Worm (Caenorhabditis elegans) whole organism, late embryonic: Measurements from ENCODE around the gene lips-6.
A peak's percentile ranks its signal among the peaks of the same experiment; 100 is the strongest.

Experiments used
- C38D4.7 ChIP-seq: fragments of 200-800 bp; sonication (Bioruptor generic); optimal IDR thresholded peaks from 2 replicates; lab custom pipeline; 2018; ENCODE audit warnings: mild to moderate bottlenecking, missing genetic modification characterization, moderate library complexity, missing compliant biosample characterization
- F13H6.1 ChIP-seq: sonication (generic microtip); optimal IDR thresholded peaks from 2 replicates; lab custom pipeline; 2016; ENCODE audit warnings: missing genetic modification characterization, missing compliant biosample characterization
- K02D7.2 ChIP-seq: sonication (generic microtip); optimal IDR thresholded peaks from 2 replicates; lab custom pipeline; 2017; ENCODE audit warnings: mild to moderate bottlenecking, missing genetic modification characterization, missing compliant biosample characterization
- T23F11.4 ChIP-seq: fragments of 200-800 bp; sonication (Bioruptor generic); optimal IDR thresholded peaks from 2 replicates; lab custom pipeline; 2018; ENCODE audit warnings: mild to moderate bottlenecking, missing genetic modification characterization, missing compliant biosample characterization
- Y22D7AL.16 ChIP-seq: sonication (generic microtip); optimal IDR thresholded peaks from 2 replicates; lab custom pipeline; 2016; ENCODE audit warnings: missing genetic modification characterization, missing compliant biosample characterization
- ahr-1 ChIP-seq: sonication (generic microtip); optimal IDR thresholded peaks from 2 replicates; lab custom pipeline; 2016; ENCODE audit warnings: missing genetic modification characterization, missing compliant biosample characterization
- ama-1 ChIP-seq: fragments of 150-350 bp; optimal IDR thresholded peaks from 2 replicates; lab custom pipeline; 2014
- ceh-14 ChIP-seq: sonication (generic microtip); optimal IDR thresholded peaks from 2 replicates; lab custom pipeline; 2016; ENCODE audit warnings: missing genotype, missing genetic modification characterization, missing compliant biosample characterization
- ceh-18 ChIP-seq: sonication (generic microtip); optimal IDR thresholded peaks from 2 replicates; lab custom pipeline; 2016; ENCODE audit warnings: missing genetic modification characterization, missing compliant biosample characterization
- ceh-22 ChIP-seq: sonication (generic microtip); optimal IDR thresholded peaks from 2 replicates; lab custom pipeline; 2017; ENCODE audit warnings: missing biosample characterization, missing genetic modification characterization
- ceh-24 ChIP-seq: sonication (generic microtip); optimal IDR thresholded peaks from 2 replicates; lab custom pipeline; 2016; ENCODE audit warnings: mild to moderate bottlenecking, missing genetic modification characterization, missing compliant biosample characterization
- ceh-31 ChIP-seq: sonication (generic microtip); optimal IDR thresholded peaks from 2 replicates; lab custom pipeline; 2016; ENCODE audit warnings: missing genetic modification characterization, missing compliant biosample characterization
- ceh-34 ChIP-seq: sonication (generic microtip); optimal IDR thresholded peaks from 2 replicates; lab custom pipeline; 2016; ENCODE audit warnings: mild to moderate bottlenecking, missing genetic modification characterization, missing compliant biosample characterization
- ceh-45 ChIP-seq: fragments of 200-800 bp; sonication (Bioruptor generic); IDR thresholded peaks from 2 replicates; pipeline ENCODE4 v1.3.6; 2022; ENCODE audit warnings: missing genetic modification reagents, missing genetic modification characterization, missing compliant biosample characterization
- ceh-9 ChIP-seq: sonication (generic microtip); optimal IDR thresholded peaks from 2 replicates; lab custom pipeline; 2016; ENCODE audit warnings: mild to moderate bottlenecking, missing genetic modification characterization, inconsistent platforms, missing compliant biosample characterization
- dmd-4 ChIP-seq: sonication (generic microtip); optimal IDR thresholded peaks from 2 replicates; lab custom pipeline; 2016; ENCODE audit warnings: borderline replicate concordance, missing genetic modification characterization, missing compliant biosample characterization
- dve-1 ChIP-seq: sonication (generic microtip); optimal IDR thresholded peaks from 2 replicates; lab custom pipeline; 2017; ENCODE audit warnings: antibody characterized with exemption, mild to moderate bottlenecking, missing genetic modification characterization, missing compliant biosample characterization
- elt-2 ChIP-seq: sonication (generic microtip); optimal IDR thresholded peaks from 2 replicates; lab custom pipeline; 2016; ENCODE audit warnings: missing genetic modification reagents, missing genetic modification characterization, missing compliant biosample characterization
- hlh-13 ChIP-seq: fragments of 200-800 bp; sonication (Bioruptor generic); optimal IDR thresholded peaks from 2 replicates; lab custom pipeline; 2018; ENCODE audit warnings: mild to moderate bottlenecking, missing genetic modification characterization, missing compliant biosample characterization
- hlh-8 ChIP-seq: sonication (generic microtip); optimal IDR thresholded peaks from 2 replicates; lab custom pipeline; 2016; ENCODE audit warnings: missing genotype, missing genetic modification characterization, missing compliant biosample characterization
- lim-6 ChIP-seq: sonication (generic microtip); optimal IDR thresholded peaks from 2 replicates; lab custom pipeline; 2016; ENCODE audit warnings: missing genetic modification characterization, missing compliant biosample characterization
- mec-3 ChIP-seq: sonication (generic microtip); optimal IDR thresholded peaks from 2 replicates; lab custom pipeline; 2016; ENCODE audit warnings: borderline replicate concordance, missing genetic modification characterization, missing compliant biosample characterization
- nfya-1 ChIP-seq: sonication (generic microtip); optimal IDR thresholded peaks from 2 replicates; lab custom pipeline; 2017; ENCODE audit warnings: missing genetic modification characterization, mild to moderate bottlenecking, missing compliant biosample characterization, antibody characterized with exemption, moderate library complexity
- nhr-232 ChIP-seq: sonication (generic microtip); optimal IDR thresholded peaks from 2 replicates; lab custom pipeline; 2016; ENCODE audit warnings: missing genetic modification characterization, missing compliant biosample characterization
- pha-2 ChIP-seq: sonication (generic microtip); optimal IDR thresholded peaks from 2 replicates; lab custom pipeline; 2017; ENCODE audit warnings: mild to moderate bottlenecking, missing genetic modification characterization, missing compliant biosample characterization
- pha-4 ChIP-seq: fragments of 150-350 bp; optimal IDR thresholded peaks from 2 replicates; lab custom pipeline; 2018; ENCODE audit warnings: missing biosample characterization, missing genetic modification reagents, missing genetic modification characterization
- pros-1 ChIP-seq: fragments of 150-350 bp; optimal IDR thresholded peaks from 2 replicates; lab custom pipeline; 2014; ENCODE audit warnings: missing biosample characterization, missing genetic modification reagents, missing genetic modification characterization
- ref-2 ChIP-seq: sonication (generic microtip); optimal IDR thresholded peaks from 2 replicates; lab custom pipeline; 2016; ENCODE audit warnings: missing genetic modification characterization, missing compliant biosample characterization
- rnt-1 ChIP-seq: sonication (generic microtip); optimal IDR thresholded peaks from 2 replicates; lab custom pipeline; 2016; ENCODE audit warnings: missing genetic modification characterization, missing compliant biosample characterization
- sox-2 ChIP-seq: fragments of 200-800 bp; sonication (Bioruptor generic); IDR thresholded peaks from 2 replicates; pipeline ENCODE4 v1.3.6; 2022; ENCODE audit warnings: missing genetic modification reagents, missing genetic modification characterization, missing compliant biosample characterization
- sox-4 ChIP-seq: sonication (generic microtip); optimal IDR thresholded peaks from 2 replicates; lab custom pipeline; 2017; ENCODE audit warnings: mild to moderate bottlenecking, missing genetic modification characterization, inconsistent platforms, missing compliant biosample characterization
- tbx-2 ChIP-seq: sonication (generic microtip); optimal IDR thresholded peaks from 2 replicates; lab custom pipeline; 2016; ENCODE audit warnings: missing genetic modification characterization, missing compliant biosample characterization
- ttx-3 ChIP-seq: sonication (generic microtip); optimal IDR thresholded peaks from 2 replicates; lab custom pipeline; 2016; ENCODE audit warnings: missing genetic modification reagents, missing genetic modification characterization, missing compliant biosample characterization
- unc-3 ChIP-seq, 2 experiments: fragments of 200-800 bp in 1 of 2; sonication (Bioruptor generic) in 1 of 2; sonication (generic microtip) in 1 of 2; conservative IDR thresholded peaks in 1 of 2; optimal IDR thresholded peaks in 1 of 2; 2 replicates each; pipeline versions ENCODE4 v1.3.6 to Lab custom; 2016 to 2022; ENCODE audit warnings: missing compliant biosample characterization in 2 of 2, missing genetic modification characterization in 2 of 2, missing genetic modification reagents in 1 of 2
- unc-55 ChIP-seq: sonication (generic microtip); optimal IDR thresholded peaks from 2 replicates; lab custom pipeline; 2017; ENCODE audit warnings: missing biosample characterization, missing genetic modification reagents, missing genetic modification characterization
- zip-5 ChIP-seq: sonication (generic microtip); optimal IDR thresholded peaks from 2 replicates; lab custom pipeline; 2016; ENCODE audit warnings: missing genetic modification characterization, missing compliant biosample characterization
- ztf-16 ChIP-seq: sonication (generic microtip); optimal IDR thresholded peaks from 2 replicates; lab custom pipeline; 2017; ENCODE audit warnings: missing genetic modification characterization, missing compliant biosample characterization

Gene lips-6

DNA sequence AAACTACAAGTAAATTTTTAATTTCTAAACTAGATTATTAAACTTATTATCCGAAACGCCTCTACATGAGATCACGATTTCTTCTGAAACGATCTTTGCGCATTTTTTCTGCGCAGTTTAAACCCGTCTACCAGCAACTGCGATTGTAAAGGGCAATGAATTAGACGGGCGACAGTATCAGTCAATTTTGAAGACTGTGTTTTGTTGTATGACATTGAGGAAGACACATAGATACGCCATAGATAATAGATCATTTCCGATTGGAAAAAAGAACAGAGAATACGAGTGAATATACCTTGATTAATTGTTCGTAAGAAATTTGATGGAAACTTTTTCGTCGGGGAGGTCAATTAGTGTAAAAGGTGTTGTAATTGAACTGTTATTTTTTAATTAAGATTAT lies 5.9 kb upstream of the lips-6 start:
- TF ChIP-seq dve-1 (tag; lab: Kevin White, UChicago) (no peak), ceh-34 (no peak), hlh-8 (tag; lab: Kevin White, UChicago) (no peak), ceh-24 (no peak), ttx-3 (no peak), T23F11.4 (GFP tag; lab: Kevin White, UChicago) (no peak), Y22D7AL.16 (no peak), nfya-1 (tag; lab: Kevin White, UChicago) (no peak), ceh-31 (tag; lab: Kevin White, UChicago) (no peak), C38D4.7 (GFP tag; lab: Kevin White, UChicago) (no peak), pha-2 (tag; lab: Kevin White, UChicago) (no peak), hlh-13 (no peak), ahr-1 (no peak)
- TF ChIP-seq, all 69 proteins: peak for 0

DNA sequence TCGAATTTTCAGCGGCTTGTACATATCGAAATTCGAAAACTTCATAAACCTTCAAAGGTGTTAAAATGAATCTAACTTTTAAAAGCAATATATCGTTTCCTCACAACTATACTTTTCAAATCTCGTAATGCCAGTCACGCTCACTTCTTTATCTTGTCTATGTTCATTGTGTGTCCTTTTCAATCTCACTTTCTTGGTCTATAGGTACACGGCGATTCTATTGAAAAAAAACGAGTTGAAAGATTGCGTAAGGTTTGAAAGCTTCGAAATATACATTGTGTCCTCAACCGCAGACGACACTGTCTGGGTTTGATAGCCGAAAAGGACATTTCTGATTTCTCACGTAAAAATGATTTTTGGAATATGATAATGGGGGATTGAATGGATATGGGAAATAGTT lies 3.4 kb upstream of the lips-6 start:
- no peak for TF ChIP-seq ceh-22
- no peak for TF ChIP-seq F13H6.1
- no peak for TF ChIP-seq tbx-2 (tag; lab: Kevin White, UChicago)
- TF ChIP-seq nhr-232 = no peak
- TF ChIP-seq ref-2 (tag; lab: Kevin White, UChicago) = no peak
- TF ChIP-seq ceh-45 = no peak

DNA sequence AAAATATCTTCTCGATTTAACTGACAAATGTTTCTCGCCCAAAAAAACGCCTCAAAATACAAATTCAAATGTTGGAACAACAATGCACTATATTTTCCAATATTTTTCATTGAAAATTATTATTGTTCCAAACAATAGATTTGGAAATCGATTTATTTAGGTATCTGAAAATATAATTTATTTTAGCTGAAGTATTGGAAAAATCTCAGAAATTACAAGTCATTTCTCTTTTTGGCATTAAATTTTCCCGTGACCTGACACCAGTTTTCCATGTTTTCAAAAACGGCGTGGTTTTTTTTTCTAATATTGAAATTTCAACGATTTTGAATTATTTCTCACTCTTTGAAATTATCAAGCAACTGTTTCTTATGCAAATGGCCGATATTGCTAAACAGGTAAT lies 2.4 kb downstream of the lips-6 start, which contains the start of gene spe-17:
Gene spe-17, plus strand, starts transcription at position 301 of the 400 bp plus-strand sequence.
- TF ChIP-seq pros-1 (no peak), ceh-9 (no peak), lim-6 (no peak), sox-4 (tag; lab: Kevin White, UChicago) (no peak), elt-2 (tag; lab: Kevin White, UChicago) (no peak), ama-1 (lab: Kevin White, UChicago) (no peak), nhr-232 (no peak), hlh-8 (tag; lab: Kevin White, UChicago) (no peak), ceh-18 (tag; lab: Kevin White, UChicago) (no peak), mec-3 (no peak), ttx-3 (no peak), pha-4 (no peak), dmd-4 (no peak)
- TF ChIP-seq, all 69 proteins: peak for 0

DNA sequence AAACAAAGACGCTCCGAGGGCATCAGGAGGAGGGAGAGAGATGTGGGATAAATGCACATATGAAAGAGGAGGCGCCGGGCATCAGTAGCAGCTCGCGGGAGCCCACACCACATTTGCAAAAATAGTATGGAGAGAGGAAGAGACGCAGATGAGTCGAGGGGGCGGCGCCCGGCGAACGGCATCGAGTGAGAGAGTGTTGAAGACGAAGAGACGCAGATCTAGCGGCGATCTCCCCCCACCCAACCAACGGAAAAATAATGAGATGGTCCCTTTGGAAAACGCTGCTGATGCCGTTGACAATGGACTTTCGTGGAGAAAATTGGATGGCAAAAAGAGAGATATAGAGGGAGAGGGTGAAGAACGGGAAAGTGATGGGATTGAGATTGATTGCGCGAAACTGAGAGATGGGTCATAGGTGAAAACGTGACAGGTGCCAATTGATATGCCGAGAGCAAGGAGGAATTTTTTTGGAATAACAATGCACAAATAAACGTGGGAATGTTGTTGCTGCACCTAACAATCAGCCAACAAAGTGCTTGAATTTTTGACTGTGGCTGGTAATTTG lies 3.0 kb downstream of the lips-6 start:
- TF ChIP-seq rnt-1 (tag; lab: Kevin White, UChicago) (peak; percentile 71), Y22D7AL.16 (no peak), unc-3 (GFP tag; conservative IDR thresholded peaks at IDR 0.05; lab: Robert Waterston, UW) (no peak), unc-3 (tag; optimal IDR thresholded peaks at IDR 0.05; lab: Kevin White, UChicago) (no peak), unc-55 (GFP tag; lab: Kevin White, UChicago) (peak; percentile 51), ceh-14 (tag; lab: Kevin White, UChicago) (peak; percentile 36), ahr-1 (no peak), ref-2 (tag; lab: Kevin White, UChicago) (no peak), ceh-18 (tag; lab: Kevin White, UChicago) (peak; percentile 33), nfya-1 (tag; lab: Kevin White, UChicago) (peak; percentile 8)

DNA sequence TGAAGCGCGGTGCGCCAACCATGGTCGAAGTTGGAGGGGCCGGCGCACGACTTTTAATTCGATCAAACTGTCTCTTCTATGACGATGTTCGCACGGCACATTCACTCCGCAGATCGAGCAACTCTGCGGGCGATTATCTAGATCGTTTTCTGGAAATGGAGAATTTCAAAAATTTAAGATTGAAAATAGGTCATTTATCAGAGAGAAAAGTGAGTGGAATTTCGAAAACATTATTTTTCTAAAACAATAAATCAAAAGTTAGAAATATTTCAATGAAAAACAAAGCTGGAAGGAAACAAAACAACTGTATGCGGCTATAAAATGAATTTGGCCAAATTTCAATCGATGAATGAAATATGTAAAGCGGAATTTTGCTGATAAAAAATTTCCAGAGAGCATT lies 4.6 kb downstream of the lips-6 start, which contains the start of the genes ZK617.26 and unc-22:
Gene ZK617.26, minus strand, starts transcription at position 101 of the 400 bp plus-strand sequence.
Gene unc-22, minus strand, starts transcription at position 149 of the 400 bp plus-strand sequence.
- no peak for TF ChIP-seq sox-2 (GFP tag; lab: Robert Waterston, UW)
- TF ChIP-seq ttx-3 = no peak
- no peak for TF ChIP-seq K02D7.2 (tag; lab: Kevin White, UChicago)
- no peak for TF ChIP-seq ztf-16 (tag; lab: Kevin White, UChicago)
- TF ChIP-seq zip-5 (tag; lab: Kevin White, UChicago) = no peak
